Fruit fly (Drosophila melanogaster) whole organism, prepupa: ENCODE data around the gene MED24.

Source experiments
- Blimp-1 ChIP-seq: fragments of 200-800 bp; sonication (Bioruptor generic); optimal IDR thresholded peaks from 3 replicates; lab custom pipeline; 2017; ENCODE audit warnings: missing biosample characterization, missing genetic modification characterization, mild to moderate bottlenecking, moderate library complexity, missing genetic modification reagents
- CG10631 ChIP-seq: fragments of 200-800 bp; sonication (Bioruptor generic); optimal IDR thresholded peaks from 2 replicates; lab custom pipeline; 2016; ENCODE audit warnings: missing biosample characterization, missing genetic modification characterization
- CG11294 ChIP-seq: fragments of 200-800 bp; sonication (Bioruptor generic); IDR thresholded peaks from 2 replicates; pipeline ENCODE4 v1.3.6; 2022; ENCODE audit warnings: missing biosample characterization, missing genetic modification characterization
- CG11762 ChIP-seq: fragments of 200-800 bp; sonication (Bioruptor generic); optimal IDR thresholded peaks from 3 replicates; lab custom pipeline; 2016; ENCODE audit warnings: missing biosample characterization, missing genetic modification characterization; ENCODE audit not compliant: insufficient read depth
- CG11902 ChIP-seq: fragments of 200-800 bp; sonication (Bioruptor generic); optimal IDR thresholded peaks from 3 replicates; lab custom pipeline; 2016; ENCODE audit warnings: missing biosample characterization, missing genetic modification characterization
- CG1621 ChIP-seq: fragments of 200-800 bp; sonication (Bioruptor generic); optimal IDR thresholded peaks from 3 replicates; lab custom pipeline; 2018; ENCODE audit warnings: missing biosample characterization, mild to moderate bottlenecking, missing genetic modification characterization
- CG16779 ChIP-seq: fragments of 200-800 bp; sonication (Bioruptor generic); optimal IDR thresholded peaks from 3 replicates; lab custom pipeline; 2017; ENCODE audit warnings: missing biosample characterization, mild to moderate bottlenecking, missing genetic modification characterization
- CG3032 ChIP-seq: fragments of 200-800 bp; optimal IDR thresholded peaks from 2 replicates; lab custom pipeline; 2019; ENCODE audit warnings: missing biosample characterization, mild to moderate bottlenecking, missing genetic modification characterization, moderate library complexity
- CG31627 ChIP-seq: fragments of 200-800 bp; sonication (Bioruptor generic); optimal IDR thresholded peaks from 3 replicates; lab custom pipeline; 2016; ENCODE audit warnings: missing biosample characterization, missing genetic modification characterization
- CG32006 ChIP-seq: fragments of 200-800 bp; sonication (Bioruptor generic); optimal IDR thresholded peaks from 3 replicates; lab custom pipeline; 2017; ENCODE audit warnings: missing biosample characterization, mild to moderate bottlenecking, missing genetic modification characterization
- CG34406 ChIP-seq: fragments of 200-800 bp; sonication (Bioruptor generic); optimal IDR thresholded peaks from 3 replicates; lab custom pipeline; 2016; ENCODE audit warnings: missing biosample characterization, missing genetic modification characterization
- CG3919 ChIP-seq: fragments of 200-800 bp; sonication (Bioruptor generic); optimal IDR thresholded peaks from 3 replicates; lab custom pipeline; 2016; ENCODE audit warnings: missing biosample characterization, missing genetic modification characterization
- CG4318 ChIP-seq: fragments of 200-800 bp; sonication (Bioruptor generic); optimal IDR thresholded peaks from 3 replicates; lab custom pipeline; 2017; ENCODE audit warnings: missing biosample characterization, mild to moderate bottlenecking, missing genetic modification characterization
- CG6163 ChIP-seq: fragments of 200-800 bp; sonication (Bioruptor generic); IDR thresholded peaks from 3 replicates; pipeline ENCODE4 v1.3.6; 2022; ENCODE audit warnings: missing biosample characterization, missing genetic modification characterization
- CG6276 ChIP-seq: fragments of 200-800 bp; sonication (Bioruptor generic); optimal IDR thresholded peaks from 2 replicates; lab custom pipeline; 2017; ENCODE audit warnings: missing biosample characterization, mild to moderate bottlenecking, missing genetic modification characterization
- CG6808 ChIP-seq: fragments of 200-800 bp; sonication (Bioruptor generic); optimal IDR thresholded peaks from 3 replicates; lab custom pipeline; 2017; ENCODE audit warnings: missing biosample characterization, missing genetic modification characterization, mild to moderate bottlenecking, moderate library complexity, missing genetic modification reagents
- CG6854 ChIP-seq: fragments of 200-800 bp; sonication (Bioruptor generic); optimal IDR thresholded peaks from 2 replicates; lab custom pipeline; 2017; ENCODE audit warnings: missing biosample characterization, mild to moderate bottlenecking, missing genetic modification characterization
- CG8119 ChIP-seq: fragments of 200-800 bp; sonication (Bioruptor generic); IDR thresholded peaks from 3 replicates; pipeline ENCODE4 v1.3.6; 2022; ENCODE audit warnings: missing biosample characterization, missing genetic modification characterization
- CG8632 ChIP-seq: fragments of 200-800 bp; sonication (Bioruptor generic); optimal IDR thresholded peaks from 3 replicates; lab custom pipeline; 2016; ENCODE audit warnings: missing biosample characterization, missing genetic modification characterization
- CG9139 ChIP-seq: fragments of 200-800 bp; sonication (Bioruptor generic); optimal IDR thresholded peaks from 3 replicates; lab custom pipeline; 2017; ENCODE audit warnings: missing biosample characterization, mild to moderate bottlenecking, missing genetic modification characterization
- Eip75B ChIP-seq: fragments of 200-800 bp; sonication (Bioruptor generic); optimal IDR thresholded peaks from 3 replicates; lab custom pipeline; 2016; ENCODE audit warnings: missing biosample characterization, missing genetic modification characterization
- Eip78C ChIP-seq: fragments of 200-800 bp; sonication (Bioruptor generic); peaks from one replicate; lab custom pipeline; 2016; ENCODE audit warnings: missing biosample characterization, missing genetic modification characterization
- Eip93F ChIP-seq: fragments of 200-800 bp; sonication (Bioruptor generic); optimal IDR thresholded peaks from 2 replicates; lab custom pipeline; 2016; ENCODE audit warnings: missing biosample characterization, mild to moderate bottlenecking, missing genetic modification characterization
- Ets21C ChIP-seq: fragments of 200-800 bp; sonication (Bioruptor generic); optimal IDR thresholded peaks from 3 replicates; lab custom pipeline; 2016; ENCODE audit warnings: missing biosample characterization, missing genetic modification characterization
- Ets96B ChIP-seq: fragments of 200-800 bp; optimal IDR thresholded peaks from 2 replicates; lab custom pipeline; 2019; ENCODE audit warnings: missing biosample characterization, mild to moderate bottlenecking, missing genetic modification characterization, moderate library complexity
- Gug ChIP-seq: fragments of 200-800 bp; sonication (Bioruptor generic); IDR thresholded peaks from 2 replicates; pipeline ENCODE4 v1.3.6; 2022; ENCODE audit warnings: missing biosample characterization, missing genetic modification characterization
- Hr38 ChIP-seq: sonication (Bioruptor generic); optimal IDR thresholded peaks from 2 replicates; lab custom pipeline; 2016; ENCODE audit warnings: missing biosample characterization, missing genetic modification characterization
- Hr39 ChIP-seq: fragments of 200-800 bp; sonication (Bioruptor generic); optimal IDR thresholded peaks from 2 replicates; lab custom pipeline; 2016; ENCODE audit warnings: missing biosample characterization, missing genetic modification characterization
- Met ChIP-seq: fragments of 200-800 bp; sonication (Bioruptor generic); optimal IDR thresholded peaks from 3 replicates; lab custom pipeline; 2016; ENCODE audit warnings: missing biosample characterization, missing genetic modification characterization
- OdsH ChIP-seq: fragments of 200-800 bp; sonication (Bioruptor generic); optimal IDR thresholded peaks from 3 replicates; lab custom pipeline; 2016; ENCODE audit warnings: missing biosample characterization, missing genetic modification characterization
- Smox ChIP-seq: fragments of 200-800 bp; sonication (Bioruptor generic); optimal IDR thresholded peaks from 3 replicates; lab custom pipeline; 2016; ENCODE audit warnings: missing biosample characterization, missing genetic modification characterization
- Sox14 ChIP-seq: fragments of 200-800 bp; sonication (Bioruptor generic); optimal IDR thresholded peaks from 3 replicates; lab custom pipeline; 2016; ENCODE audit warnings: missing biosample characterization, missing genetic modification characterization
- Sox15 ChIP-seq: fragments of 200-800 bp; sonication (Bioruptor generic); optimal IDR thresholded peaks from 3 replicates; lab custom pipeline; 2016; ENCODE audit warnings: missing biosample characterization, missing genetic modification characterization
- achi ChIP-seq: fragments of 200-800 bp; sonication (Bioruptor generic); optimal IDR thresholded peaks from 3 replicates; lab custom pipeline; 2016; ENCODE audit warnings: missing biosample characterization, missing genetic modification characterization
- acj6 ChIP-seq: fragments of 200-800 bp; sonication (Bioruptor generic); optimal IDR thresholded peaks from 3 replicates; lab custom pipeline; 2016; ENCODE audit warnings: missing biosample characterization, missing genetic modification characterization
- cyc ChIP-seq: fragments of 200-800 bp; sonication (Bioruptor generic); optimal IDR thresholded peaks from 3 replicates; lab custom pipeline; 2016; ENCODE audit warnings: missing biosample characterization, missing genetic modification characterization
- dac ChIP-seq: fragments of 200-800 bp; sonication (Bioruptor generic); optimal IDR thresholded peaks from 2 replicates; lab custom pipeline; 2017; ENCODE audit warnings: missing biosample characterization, mild to moderate bottlenecking, missing genetic modification characterization
- dsx ChIP-seq: fragments of 200-800 bp; optimal IDR thresholded peaks from 3 replicates; lab custom pipeline; 2019; ENCODE audit warnings: missing biosample characterization, mild to moderate bottlenecking, missing genetic modification characterization, moderate library complexity; ENCODE audit not compliant: poor library complexity, severe bottlenecking
- eg ChIP-seq: fragments of 200-800 bp; sonication (Bioruptor generic); IDR thresholded peaks from 3 replicates; pipeline ENCODE4 v1.3.6; 2022; ENCODE audit warnings: missing biosample characterization, missing genetic modification characterization
- esn ChIP-seq: fragments of 200-800 bp; sonication (Bioruptor generic); optimal IDR thresholded peaks from 2 replicates; lab custom pipeline; 2016; ENCODE audit warnings: missing biosample characterization, mild to moderate bottlenecking, missing genetic modification characterization, moderate library complexity
- fd59A ChIP-seq: fragments of 200-800 bp; sonication (Bioruptor generic); optimal IDR thresholded peaks from 2 replicates; lab custom pipeline; 2017; ENCODE audit warnings: missing biosample characterization, mild to moderate bottlenecking, missing genetic modification characterization, missing genetic modification reagents
- fd85E ChIP-seq: fragments of 200-800 bp; sonication (Bioruptor generic); optimal IDR thresholded peaks from 3 replicates; lab custom pipeline; 2016; ENCODE audit warnings: missing biosample characterization, missing genetic modification characterization
- lz ChIP-seq: fragments of 200-800 bp; sonication (Bioruptor generic); optimal IDR thresholded peaks from 3 replicates; lab custom pipeline; 2016; ENCODE audit warnings: missing biosample characterization, missing genetic modification characterization
- net ChIP-seq: fragments of 200-800 bp; sonication (Bioruptor generic); optimal IDR thresholded peaks from 3 replicates; lab custom pipeline; 2016; ENCODE audit warnings: missing biosample characterization, missing genetic modification characterization
- pdm3 ChIP-seq: fragments of 200-800 bp; sonication (Bioruptor generic); optimal IDR thresholded peaks from 3 replicates; lab custom pipeline; 2016; ENCODE audit warnings: missing biosample characterization, missing genetic modification characterization
- salr ChIP-seq, 2 experiments: fragments of 200-800 bp; sonication (Bioruptor generic); optimal IDR thresholded peaks; 3 replicates each; lab custom pipeline; 2016 to 2018; ENCODE audit warnings: missing biosample characterization in 2 of 2, missing genetic modification characterization in 2 of 2, mild to moderate bottlenecking in 1 of 2
- ss ChIP-seq, 2 experiments: fragments of 200-800 bp; sonication (Bioruptor generic); optimal IDR thresholded peaks; 2 replicates in 1 of 2; 3 replicates in 1 of 2; lab custom pipeline; 2017 to 2018; ENCODE audit warnings: mild to moderate bottlenecking in 2 of 2, missing biosample characterization in 2 of 2, missing genetic modification characterization in 2 of 2, moderate library complexity in 1 of 2
- topi ChIP-seq: fragments of 200-800 bp; sonication (Bioruptor generic); optimal IDR thresholded peaks from 3 replicates; lab custom pipeline; 2016; ENCODE audit warnings: missing biosample characterization, missing genetic modification characterization
- vri ChIP-seq: fragments of 200-800 bp; sonication (Bioruptor generic); optimal IDR thresholded peaks from 3 replicates; lab custom pipeline; 2016; ENCODE audit warnings: missing biosample characterization, mild to moderate bottlenecking, missing genetic modification characterization

MED24 gene

dm6 chr3L:8156199-8156598 is 34.9 kb upstream of the MED24 start (continued):
- peak; percentile 22 for TF ChIP-seq topi (GFP tag; lab: Kevin White, UChicago)
- TF ChIP-seq Hr38 (GFP tag; lab: Kevin White, UChicago), result no peak
- peak; percentile 12 for TF ChIP-seq Smox (GFP tag; lab: Kevin White, UChicago)
- TF ChIP-seq net (GFP tag; lab: Kevin White, UChicago), result peak; percentile 15
- no peak for TF ChIP-seq Blimp-1
- TF ChIP-seq CG9139 (GFP tag; lab: Kevin White, UChicago), result no peak
- no peak for TF ChIP-seq Eip93F (GFP tag; lab: Kevin White, UChicago)
- no peak for TF ChIP-seq Eip75B
- TF ChIP-seq CG1621 (tag; lab: Kevin White, UChicago), result no peak
- no peak for TF ChIP-seq Sox14 (GFP tag; lab: Kevin White, UChicago)
- TF ChIP-seq cyc, result peak; percentile 11
- peak; percentile 28 for TF ChIP-seq acj6 (GFP tag; lab: Kevin White, UChicago)
- TF ChIP-seq lz, result peak; percentile 23
- peak; percentile 29 for TF ChIP-seq Met (GFP tag; lab: Kevin White, UChicago)
- TF ChIP-seq CG8119 (GFP tag; lab: Robert Waterston, UW), result no peak
- no peak for TF ChIP-seq vri (GFP tag; lab: Kevin White, UChicago)
- no peak for TF ChIP-seq Sox15 (GFP tag; lab: Kevin White, UChicago)
- TF ChIP-seq CG16779 (tag; lab: Kevin White, UChicago), result no peak
- no peak for TF ChIP-seq CG11762 (GFP tag; lab: Kevin White, UChicago)
- peak; percentile 21 for TF ChIP-seq esn (GFP tag; lab: Kevin White, UChicago)
- no peak for TF ChIP-seq Ets21C
- TF ChIP-seq ss (GFP tag; optimal IDR thresholded peaks at IDR 0.05; lab: Kevin White, UChicago), result peak in 1 of 2 experiments; percentile 22
- TF ChIP-seq CG10631 (GFP tag; lab: Kevin White, UChicago), result no peak
- peak; percentile 78 for TF ChIP-seq Eip78C
- TF ChIP-seq CG31627 (GFP tag; lab: Kevin White, UChicago), result no peak
- TF ChIP-seq CG3032 (tag; lab: Kevin White, UChicago), result peak; percentile 34
- peak; percentile 1 for TF ChIP-seq Ets96B (tag; lab: Kevin White, UChicago)
- TF ChIP-seq Hr39 (GFP tag; lab: Kevin White, UChicago), result no peak
- TF ChIP-seq CG6854 (GFP tag; lab: Kevin White, UChicago), result no peak
- no peak for TF ChIP-seq dac (GFP tag; lab: Kevin White, UChicago)
- TF ChIP-seq pdm3 (GFP tag; lab: Kevin White, UChicago), result peak; percentile 31
- TF ChIP-seq, all 60 proteins: peak for 25

dm6 chr3L:8157079-8157478 is 34.0 kb upstream of the MED24 start:
- peak; percentile 18 for TF ChIP-seq dsx (GFP tag; lab: Kevin White, UChicago)
- no peak for TF ChIP-seq fd85E (GFP tag; lab: Kevin White, UChicago)
- peak; percentile 28 for TF ChIP-seq fd59A (GFP tag; lab: Kevin White, UChicago)
- TF ChIP-seq CG11902 (GFP tag; lab: Kevin White, UChicago), result peak; percentile 41
- peak; percentile 21 for TF ChIP-seq CG9139 (GFP tag; lab: Kevin White, UChicago)
- peak; percentile 64 for TF ChIP-seq CG3919
- peak; percentile 43 for TF ChIP-seq cyc
- peak; percentile 6 for TF ChIP-seq CG32006 (GFP tag; lab: Kevin White, UChicago)
- peak; percentile 72 for TF ChIP-seq topi (GFP tag; lab: Kevin White, UChicago)
- peak; percentile 95 for TF ChIP-seq Eip78C
- TF ChIP-seq CG4318 (GFP tag; lab: Kevin White, UChicago), result no peak
- TF ChIP-seq CG34406, result peak; percentile 67
- no peak for TF ChIP-seq CG6276 (GFP tag; lab: Kevin White, UChicago)
- peak; percentile 66 for TF ChIP-seq Met (GFP tag; lab: Kevin White, UChicago)
- peak; percentile 62 for TF ChIP-seq CG8632 (GFP tag; lab: Kevin White, UChicago)
- TF ChIP-seq Sox15 (GFP tag; lab: Kevin White, UChicago), result peak; percentile 32
- peak; percentile 51 for TF ChIP-seq Eip75B
- TF ChIP-seq vri (GFP tag; lab: Kevin White, UChicago), result peak; percentile 24
- TF ChIP-seq CG6808, result no peak
- TF ChIP-seq CG6163 (GFP tag; lab: Robert Waterston, UW), result peak; percentile 48; the same call in 1 of the 3 replicates
- peak; percentile 41 for TF ChIP-seq CG11762 (GFP tag; lab: Kevin White, UChicago)
- peak; percentile 59 for TF ChIP-seq Smox (GFP tag; lab: Kevin White, UChicago)
- peak; percentile 63 for TF ChIP-seq OdsH (GFP tag; lab: Kevin White, UChicago)
- no peak for TF ChIP-seq Gug
- TF ChIP-seq salr (GFP tag; optimal IDR thresholded peaks at IDR 0.05; lab: Kevin White, UChicago), result no peak
- TF ChIP-seq CG31627 (GFP tag; lab: Kevin White, UChicago), result peak; percentile 58
- TF ChIP-seq esn (GFP tag; lab: Kevin White, UChicago), result peak; percentile 75
- TF ChIP-seq CG11294 (GFP tag; lab: Robert Waterston, UW), result no peak
- TF ChIP-seq CG16779 (tag; lab: Kevin White, UChicago), result no peak
- peak; percentile 41 for TF ChIP-seq achi (GFP tag; lab: Kevin White, UChicago)
- TF ChIP-seq eg, result no peak
